Fruit fly (Drosophila melanogaster) whole organism, embryonic: ENCODE measurements around the gene dib.

Source experiments
- Bteb2 ChIP-seq: fragments of 200-800 bp; sonication (Bioruptor generic); optimal IDR thresholded peaks from 2 replicates; lab custom pipeline; 2016; ENCODE audit warnings: missing biosample characterization, missing genetic modification characterization
- CG11398 ChIP-seq: fragments of 200-800 bp; sonication (Bioruptor generic); optimal IDR thresholded peaks from 2 replicates; lab custom pipeline; 2016; ENCODE audit warnings: missing biosample characterization, missing genetic modification characterization
- CG11560 ChIP-seq: fragments of 200-800 bp; sonication (Bioruptor generic); IDR thresholded peaks from 3 replicates; pipeline ENCODE4 v1.3.6; 2022; ENCODE audit warnings: missing biosample characterization, missing genetic modification characterization
- CG11695 ChIP-seq: fragments of 200-800 bp; sonication (Bioruptor generic); IDR thresholded peaks from 3 replicates; pipeline ENCODE4 v1.3.6; 2022; ENCODE audit warnings: missing biosample characterization, missing genetic modification characterization
- CG11723 ChIP-seq: fragments of 200-800 bp; sonication (Bioruptor generic); optimal IDR thresholded peaks from 2 replicates; lab custom pipeline; 2017; ENCODE audit warnings: missing biosample characterization, mild to moderate bottlenecking, missing genetic modification characterization
- CG12659 ChIP-seq: fragments of 200-800 bp; sonication (Bioruptor generic); optimal IDR thresholded peaks from 3 replicates; lab custom pipeline; 2017; ENCODE audit warnings: mild to moderate bottlenecking, missing biosample characterization, missing genetic modification reagents, missing genetic modification characterization
- CG12769 ChIP-seq: fragments of 200-800 bp; sonication (Bioruptor generic); optimal IDR thresholded peaks from 2 replicates; lab custom pipeline; 2019; ENCODE audit warnings: missing biosample characterization, mild to moderate bottlenecking, missing genetic modification characterization, moderate library complexity
- CG12942 ChIP-seq: fragments of 200-800 bp; sonication (Bioruptor generic); optimal IDR thresholded peaks from 3 replicates; lab custom pipeline; 2016; ENCODE audit warnings: missing biosample characterization, missing genetic modification characterization
- CG13624 ChIP-seq: fragments of 200-800 bp; sonication (Bioruptor generic); optimal IDR thresholded peaks from 2 replicates; lab custom pipeline; 2016; ENCODE audit warnings: missing biosample characterization, missing genetic modification characterization
- CG14441 ChIP-seq: fragments of 200-800 bp; sonication (Bioruptor generic); IDR thresholded peaks from 2 replicates; pipeline ENCODE4 v1.3.6; 2022; ENCODE audit warnings: missing biosample characterization, missing genetic modification characterization
- CG1602 ChIP-seq: fragments of 200-800 bp; sonication (Bioruptor generic); optimal IDR thresholded peaks from 3 replicates; lab custom pipeline; 2016; ENCODE audit warnings: missing biosample characterization, missing genetic modification characterization
- CG16779 ChIP-seq: fragments of 200-800 bp; sonication (Bioruptor generic); IDR thresholded peaks from 2 replicates; pipeline ENCODE4 v1.3.6; 2022; ENCODE audit warnings: missing biosample characterization, missing genetic modification characterization
- CG16813 ChIP-seq: fragments of 200-800 bp; sonication (Bioruptor generic); IDR thresholded peaks from 3 replicates; pipeline ENCODE4 v1.3.6; 2022; ENCODE audit warnings: missing biosample characterization, missing genetic modification characterization; ENCODE audit not compliant: partially characterized antibody
- CG17359 ChIP-seq: fragments of 200-800 bp; sonication (Bioruptor generic); optimal IDR thresholded peaks from 3 replicates; lab custom pipeline; 2018; ENCODE audit warnings: missing biosample characterization, mild to moderate bottlenecking, missing genetic modification characterization, moderate library complexity
- CG1792 ChIP-seq: fragments of 200-800 bp; sonication (Bioruptor generic); optimal IDR thresholded peaks from 2 replicates; lab custom pipeline; 2016; ENCODE audit warnings: missing biosample characterization, missing genetic modification characterization
- CG1832 ChIP-seq: fragments of 200-800 bp; sonication (Bioruptor generic); optimal IDR thresholded peaks from 2 replicates; lab custom pipeline; 2017; ENCODE audit warnings: missing biosample characterization, mild to moderate bottlenecking, missing genetic modification characterization, inconsistent platforms
- CG30431 ChIP-seq: fragments of 200-800 bp; sonication (Bioruptor generic); optimal IDR thresholded peaks from 2 replicates; lab custom pipeline; 2017; ENCODE audit warnings: missing biosample characterization, missing genetic modification characterization
- CG4730 ChIP-seq: fragments of 200-800 bp; sonication (Bioruptor generic); IDR thresholded peaks from 2 replicates; pipeline ENCODE4 v1.3.6; 2022; ENCODE audit warnings: missing biosample characterization, missing genetic modification characterization
- CG4854 ChIP-seq: fragments of 200-800 bp; sonication (Bioruptor generic); optimal IDR thresholded peaks from 2 replicates; lab custom pipeline; 2016; ENCODE audit warnings: missing biosample characterization, missing genetic modification characterization, inconsistent platforms
- CG6689 ChIP-seq: fragments of 200-800 bp; sonication (Bioruptor generic); IDR thresholded peaks from 2 replicates; pipeline ENCODE4 v1.3.6; 2022; ENCODE audit warnings: missing biosample characterization, missing genetic modification characterization
- CG6813 ChIP-seq: fragments of 200-800 bp; sonication (Bioruptor generic); optimal IDR thresholded peaks from 2 replicates; lab custom pipeline; 2017; ENCODE audit warnings: missing biosample characterization, missing genetic modification characterization, mild to moderate bottlenecking, moderate library complexity, missing genetic modification reagents
- CG7556 ChIP-seq: fragments of 200-800 bp; sonication (Bioruptor generic); optimal IDR thresholded peaks from 2 replicates; lab custom pipeline; 2017; ENCODE audit warnings: missing biosample characterization, mild to moderate bottlenecking, missing genetic modification characterization
- CG9727 ChIP-seq: fragments of 200-800 bp; sonication (Bioruptor generic); optimal IDR thresholded peaks from 3 replicates; lab custom pipeline; 2017; ENCODE audit warnings: missing biosample characterization, mild to moderate bottlenecking, missing genetic modification characterization
- D ChIP-seq, 2 experiments: fragments of 200-800 bp in 1 of 2; fragments of >200 bp in 1 of 2; sonication (Bioruptor generic) in 1 of 2; optimal IDR thresholded peaks; 2 replicates in 1 of 2; 3 replicates in 1 of 2; lab custom pipeline; 2017; ENCODE audit warnings: mild to moderate bottlenecking in 1 of 2, missing biosample characterization in 1 of 2, missing genetic modification characterization in 1 of 2, missing genetic modification reagents in 1 of 2
- Gsc ChIP-seq: fragments of 200-800 bp; sonication (Bioruptor generic); IDR thresholded peaks from 2 replicates; pipeline ENCODE4 v1.3.6; 2022; ENCODE audit warnings: missing biosample characterization, missing genetic modification characterization
- Hr78 ChIP-seq, 2 experiments: fragments of 200-800 bp in 1 of 2; fragments of >200 bp in 1 of 2; sonication (Bioruptor generic) in 1 of 2; optimal IDR thresholded peaks; 2 replicates each; lab custom pipeline; 2017 to 2019; ENCODE audit warnings: missing biosample characterization in 2 of 2, missing genetic modification characterization in 2 of 2, mild to moderate bottlenecking in 1 of 2, moderate library complexity in 1 of 2
- Jarid2 ChIP-seq: fragments of 200-800 bp; sonication (Bioruptor generic); optimal IDR thresholded peaks from 3 replicates; lab custom pipeline; 2017; ENCODE audit warnings: mild to moderate bottlenecking, missing biosample characterization, missing genetic modification reagents, missing genetic modification characterization
- Opbp ChIP-seq: fragments of 200-800 bp; sonication (Bioruptor generic); IDR thresholded peaks from 3 replicates; pipeline ENCODE4 v1.3.6; 2022; ENCODE audit warnings: missing biosample characterization, missing genetic modification characterization; ENCODE audit not compliant: partially characterized antibody
- Rfx ChIP-seq: fragments of 200-800 bp; sonication (Bioruptor generic); IDR thresholded peaks from 2 replicates; pipeline ENCODE4 v1.3.6; 2022; ENCODE audit warnings: missing biosample characterization, missing genetic modification characterization
- Sry-δ ChIP-seq: fragments of 200-800 bp; sonication (Bioruptor generic); optimal IDR thresholded peaks from 2 replicates; lab custom pipeline; 2016; ENCODE audit warnings: missing biosample characterization, missing genetic modification characterization
- Tbp ChIP-seq: fragments of >200 bp; optimal IDR thresholded peaks from 2 replicates; lab custom pipeline; 2018; ENCODE audit warnings: missing biosample characterization, missing genetic modification characterization
- ash1 ChIP-seq: fragments of 200-800 bp; sonication (Bioruptor generic); optimal IDR thresholded peaks from 2 replicates; lab custom pipeline; 2018; ENCODE audit warnings: missing biosample characterization, mild to moderate bottlenecking, missing genetic modification characterization
- cg ChIP-seq: fragments of 200-800 bp; sonication (Bioruptor generic); optimal IDR thresholded peaks from 3 replicates; lab custom pipeline; 2019; ENCODE audit warnings: missing biosample characterization, mild to moderate bottlenecking, missing genetic modification characterization, moderate library complexity
- chm ChIP-seq: fragments of 200-800 bp; sonication (Bioruptor generic); IDR thresholded peaks from 2 replicates; pipeline ENCODE4 v1.3.6; 2022; ENCODE audit warnings: missing biosample characterization, missing genetic modification characterization
- crol ChIP-seq: fragments of 200-800 bp; sonication (Bioruptor generic); IDR thresholded peaks from 2 replicates; pipeline ENCODE4 v1.3.6; 2022; ENCODE audit warnings: missing biosample characterization, missing genetic modification characterization
- dimm ChIP-seq: fragments of 200-800 bp; sonication (Bioruptor generic); IDR thresholded peaks from 2 replicates; pipeline ENCODE4 v1.3.6; 2022; ENCODE audit warnings: missing biosample characterization, missing genetic modification characterization
- disco-r ChIP-seq: fragments of 200-800 bp; sonication (Bioruptor generic); optimal IDR thresholded peaks from 2 replicates; lab custom pipeline; 2016; ENCODE audit warnings: missing biosample characterization, missing genetic modification characterization
- eyg ChIP-seq: fragments of 200-800 bp; sonication (Bioruptor generic); optimal IDR thresholded peaks from 3 replicates; lab custom pipeline; 2016; ENCODE audit warnings: missing biosample characterization, missing genetic modification characterization
- gfzf ChIP-seq: fragments of 200-800 bp; sonication (Bioruptor generic); optimal IDR thresholded peaks from 2 replicates; lab custom pipeline; 2016; ENCODE audit warnings: missing biosample characterization, mild to moderate bottlenecking, missing genetic modification characterization, moderate library complexity
- jing ChIP-seq: fragments of 200-800 bp; sonication (Bioruptor generic); optimal IDR thresholded peaks from 2 replicates; lab custom pipeline; 2018; ENCODE audit warnings: missing biosample characterization, mild to moderate bottlenecking, missing genetic modification characterization
- oc ChIP-seq: fragments of 200-800 bp; sonication (Bioruptor generic); optimal IDR thresholded peaks from 2 replicates; lab custom pipeline; 2018; ENCODE audit warnings: missing biosample characterization, mild to moderate bottlenecking, missing genetic modification characterization, moderate library complexity
- odd ChIP-seq: fragments of 200-800 bp; sonication (Bioruptor generic); optimal IDR thresholded peaks from 2 replicates; lab custom pipeline; 2017; ENCODE audit warnings: missing biosample characterization, mild to moderate bottlenecking, missing genetic modification characterization
- prd ChIP-seq, 3 experiments: fragments of >200 bp in 2 of 3; fragments of 200-800 bp in 1 of 3; sonication (Bioruptor generic) in 1 of 3; optimal IDR thresholded peaks in 2 of 3; IDR thresholded peaks in 1 of 3; 2 replicates in 2 of 3; 3 replicates in 1 of 3; pipeline versions ENCODE4 v1.3.6 to Lab custom; 2017 to 2022; ENCODE audit warnings: missing biosample characterization in 1 of 3, missing genetic modification characterization in 1 of 3
- row ChIP-seq: fragments of 200-800 bp; sonication (Bioruptor generic); IDR thresholded peaks from 3 replicates; pipeline ENCODE4 v1.3.6; 2022; ENCODE audit warnings: missing biosample characterization, missing genetic modification characterization
- sna ChIP-seq: fragments of 200-800 bp; sonication (Bioruptor generic); IDR thresholded peaks from 2 replicates; pipeline ENCODE4 v1.3.6; 2022; ENCODE audit warnings: missing biosample characterization, missing genetic modification characterization; ENCODE audit not compliant: partially characterized antibody
- sob ChIP-seq: fragments of 200-800 bp; sonication (Bioruptor generic); IDR thresholded peaks from 2 replicates; pipeline ENCODE4 v1.3.6; 2022; ENCODE audit warnings: missing biosample characterization, missing genetic modification characterization
- sqz ChIP-seq: fragments of 200-800 bp; sonication (Bioruptor generic); optimal IDR thresholded peaks from 3 replicates; lab custom pipeline; 2018; ENCODE audit warnings: missing biosample characterization, mild to moderate bottlenecking, missing genetic modification characterization
- yki ChIP-seq: fragments of >200 bp; optimal IDR thresholded peaks from 3 replicates; lab custom pipeline; 2018

Gene dib

DNA sequence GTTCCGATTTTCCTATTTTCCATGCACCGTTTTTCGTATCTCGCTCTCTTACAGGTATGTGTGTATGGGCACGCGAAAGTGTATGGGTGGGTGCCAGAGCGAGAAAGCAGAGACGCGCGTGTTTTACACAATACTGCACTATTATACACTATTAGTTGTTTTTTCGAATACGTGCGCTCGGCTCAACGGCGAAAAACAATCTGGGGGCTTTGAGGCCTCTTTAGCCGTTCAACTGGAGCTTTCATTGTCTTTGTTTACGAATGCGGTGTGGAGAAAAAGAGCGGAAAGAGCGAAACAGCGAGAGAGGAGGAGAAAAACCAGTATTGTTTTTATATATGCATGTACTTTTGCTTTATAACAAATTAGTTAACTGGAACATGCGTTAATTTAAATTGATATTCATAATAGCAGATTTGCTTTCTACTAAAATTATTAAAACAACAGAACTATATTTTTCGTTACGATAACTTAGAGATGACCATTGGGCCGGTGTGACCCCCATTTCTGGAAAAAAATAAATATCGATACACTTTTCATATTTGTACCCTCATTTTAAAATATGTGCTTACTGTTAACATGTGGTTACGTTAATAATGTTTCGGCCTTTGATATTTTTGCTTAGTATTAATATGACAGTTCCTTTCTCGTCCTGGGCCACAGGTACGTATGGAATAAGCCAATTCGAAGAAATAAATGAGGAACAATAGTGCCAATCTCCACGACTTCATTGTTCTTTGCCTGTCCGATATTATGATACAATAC, 40.6 kb downstream of the dib start, which contains the start of gene CG14995 (continued):
- TF ChIP-seq chm (GFP tag; lab: Robert Waterston, UW) = peak; percentile 74; the same call in 1 of the 2 replicates
- TF ChIP-seq disco-r (GFP tag; lab: Kevin White, UChicago) = no peak
- TF ChIP-seq CG6813 (GFP tag; lab: Kevin White, UChicago) = no peak
- no peak for TF ChIP-seq ash1 (GFP tag; lab: Kevin White, UChicago)
- no peak; the same call in 1 of the 2 replicates for TF ChIP-seq sob
- no peak for TF ChIP-seq CG13624 (GFP tag; lab: Kevin White, UChicago)
- TF ChIP-seq CG11560 (tag; lab: Robert Waterston, UW) = no peak
- no peak for TF ChIP-seq CG30431
- TF ChIP-seq Tbp (GFP tag; lab: Kevin White, UChicago) = no peak
- TF ChIP-seq Gsc (GFP tag; lab: Robert Waterston, UW) = no peak
- no peak for TF ChIP-seq crol (GFP tag; lab: Robert Waterston, UW)
- peak; percentile 11 for TF ChIP-seq CG12659 (GFP tag; lab: Kevin White, UChicago)
- TF ChIP-seq CG16813 (GFP tag; lab: Robert Waterston, UW) = peak; percentile 75
- TF ChIP-seq CG9727 (GFP tag; lab: Kevin White, UChicago) = no peak
- TF ChIP-seq CG1792 (GFP tag; lab: Kevin White, UChicago) = no peak
- TF ChIP-seq D (optimal IDR thresholded peaks at IDR 0.05; lab: Kevin White, UChicago) = no peak
- TF ChIP-seq D (GFP tag; optimal IDR thresholded peaks at IDR 0.05; lab: Kevin White, UChicago) = no peak
- TF ChIP-seq Sry-δ (GFP tag; lab: Kevin White, UChicago) = peak; percentile 91
- TF ChIP-seq sna (GFP tag; lab: Robert Waterston, UW) = 0 out of 2 replicates have a peak, but pooled peaks have one; percentile 15
- TF ChIP-seq CG1602 (GFP tag; lab: Kevin White, UChicago) = no peak
- peak; percentile 44 for TF ChIP-seq CG12769 (tag; lab: Kevin White, UChicago)
- TF ChIP-seq CG12942 = no peak
- TF ChIP-seq Rfx (GFP tag; lab: Robert Waterston, UW) = peak; percentile 8; the same call in 1 of the 2 replicates
- TF ChIP-seq CG6689 = no peak
- TF ChIP-seq CG11398 (GFP tag; lab: Kevin White, UChicago) = no peak
- TF ChIP-seq Jarid2 (GFP tag; lab: Kevin White, UChicago) = peak; percentile 77
- TF ChIP-seq sqz (GFP tag; lab: Kevin White, UChicago) = no peak
- peak; percentile 67 for TF ChIP-seq oc (tag; lab: Kevin White, UChicago)
- no peak for TF ChIP-seq yki
- TF ChIP-seq CG14441 = no peak
- peak; percentile 14 for TF ChIP-seq odd (GFP tag; lab: Kevin White, UChicago)
- TF ChIP-seq CG1832 = no peak
- TF ChIP-seq Hr78 (GFP tag; optimal IDR thresholded peaks at IDR 0.05; lab: Kevin White, UChicago) = no peak
- no peak for TF ChIP-seq CG11723 (GFP tag; lab: Kevin White, UChicago)
- TF ChIP-seq cg = peak; percentile 87
- TF ChIP-seq CG4854 (GFP tag; lab: Kevin White, UChicago) = no peak
- peak; percentile 71; the same call in 2 of the 3 replicates for TF ChIP-seq Opbp (GFP tag; lab: Robert Waterston, UW)
- no peak for TF ChIP-seq Bteb2 (GFP tag; lab: Kevin White, UChicago)
- TF ChIP-seq CG4730 (GFP tag; lab: Robert Waterston, UW) = no peak
- no peak for TF ChIP-seq CG7556
- TF ChIP-seq row (GFP tag; lab: Robert Waterston, UW) = peak; percentile 49
- no peak for TF ChIP-seq CG17359 (tag; lab: Kevin White, UChicago)
- TF ChIP-seq CG16779 (GFP tag; lab: Robert Waterston, UW) = no peak
- TF ChIP-seq dimm (GFP tag; lab: Robert Waterston, UW) = no peak
- TF ChIP-seq prd (optimal IDR thresholded peaks at IDR 0.05; lab: Kevin White, UChicago) = no peak
- no peak for TF ChIP-seq prd (GFP tag; IDR thresholded peaks at IDR 0.05; lab: Robert Waterston, UW)
- no peak for TF ChIP-seq eyg (GFP tag; lab: Kevin White, UChicago)
- TF ChIP-seq jing (GFP tag; lab: Kevin White, UChicago) = no peak
- no peak for TF ChIP-seq gfzf (GFP tag; lab: Kevin White, UChicago)
- peak; percentile 22; the same call in 1 of the 3 replicates for TF ChIP-seq CG11695 (GFP tag; lab: Robert Waterston, UW)
